Fruit fly (Drosophila melanogaster) whole organism, embryonic: ENCODE measurements around the gene CG13917.

Experiments used
- B-H1 ChIP-seq: fragments of 200-800 bp; sonication (Bioruptor generic); IDR thresholded peaks from 3 replicates; pipeline ENCODE4 v1.3.6; 2022; ENCODE audit warnings: missing biosample characterization, missing genetic modification characterization
- CG10209 ChIP-seq: fragments of 200-800 bp; sonication (Bioruptor generic); optimal IDR thresholded peaks from 3 replicates; lab custom pipeline; 2017; ENCODE audit warnings: missing biosample characterization, mild to moderate bottlenecking, missing genetic modification characterization, missing genetic modification reagents
- CG10565 ChIP-seq: fragments of 200-800 bp; sonication (Bioruptor generic); optimal IDR thresholded peaks from 3 replicates; lab custom pipeline; 2016; ENCODE audit warnings: missing biosample characterization, mild to moderate bottlenecking, missing genetic modification characterization
- CG11560 ChIP-seq: fragments of 200-800 bp; sonication (Bioruptor generic); IDR thresholded peaks from 3 replicates; pipeline ENCODE4 v1.3.6; 2022; ENCODE audit warnings: missing biosample characterization, missing genetic modification characterization
- CG12104 ChIP-seq: fragments of 200-800 bp; sonication (Bioruptor generic); optimal IDR thresholded peaks from 3 replicates; lab custom pipeline; 2016; ENCODE audit warnings: missing biosample characterization, missing genetic modification characterization
- CG12219 ChIP-seq: fragments of 200-800 bp; sonication (Bioruptor generic); optimal IDR thresholded peaks from 3 replicates; lab custom pipeline; 2018; ENCODE audit warnings: missing biosample characterization, mild to moderate bottlenecking, missing genetic modification characterization
- CG13296 ChIP-seq: fragments of 200-800 bp; sonication (Bioruptor generic); optimal IDR thresholded peaks from 3 replicates; lab custom pipeline; 2018; ENCODE audit warnings: missing biosample characterization, mild to moderate bottlenecking, missing genetic modification characterization
- CG14710 ChIP-seq: fragments of 200-800 bp; sonication (Bioruptor generic); optimal IDR thresholded peaks from 3 replicates; lab custom pipeline; 2019; ENCODE audit warnings: missing biosample characterization, mild to moderate bottlenecking, missing genetic modification characterization, moderate library complexity
- CG15696 ChIP-seq: fragments of 200-800 bp; sonication (Bioruptor generic); optimal IDR thresholded peaks from 2 replicates; lab custom pipeline; 2019; ENCODE audit warnings: missing biosample characterization, mild to moderate bottlenecking, missing genetic modification characterization, moderate library complexity
- CG16815 ChIP-seq: fragments of 200-800 bp; sonication (Bioruptor generic); optimal IDR thresholded peaks from 3 replicates; lab custom pipeline; 2017; ENCODE audit warnings: missing biosample characterization, mild to moderate bottlenecking, missing genetic modification characterization
- CG2120 ChIP-seq: fragments of 200-800 bp; sonication (Bioruptor generic); optimal IDR thresholded peaks from 3 replicates; lab custom pipeline; 2016; ENCODE audit warnings: missing biosample characterization, missing genetic modification characterization
- CG31365 ChIP-seq: fragments of 200-800 bp; sonication (Bioruptor generic); optimal IDR thresholded peaks from 2 replicates; lab custom pipeline; 2018; ENCODE audit warnings: missing biosample characterization, mild to moderate bottlenecking, missing genetic modification characterization
- CG3407 ChIP-seq: fragments of 200-800 bp; sonication (Bioruptor generic); optimal IDR thresholded peaks from 2 replicates; lab custom pipeline; 2018; ENCODE audit warnings: missing biosample characterization, mild to moderate bottlenecking, missing genetic modification characterization
- CG4424 ChIP-seq: fragments of 200-800 bp; sonication (Bioruptor generic); optimal IDR thresholded peaks from 3 replicates; lab custom pipeline; 2016; ENCODE audit warnings: missing biosample characterization, missing genetic modification characterization
- CG7556 ChIP-seq: fragments of 200-800 bp; sonication (Bioruptor generic); optimal IDR thresholded peaks from 2 replicates; lab custom pipeline; 2017; ENCODE audit warnings: missing biosample characterization, mild to moderate bottlenecking, missing genetic modification characterization
- CG8089 ChIP-seq: fragments of 200-800 bp; sonication (Bioruptor generic); optimal IDR thresholded peaks from 3 replicates; lab custom pipeline; 2016; ENCODE audit warnings: missing biosample characterization, missing genetic modification characterization
- CG8388 ChIP-seq: fragments of 200-800 bp; sonication (Bioruptor generic); optimal IDR thresholded peaks from 2 replicates; lab custom pipeline; 2019; ENCODE audit warnings: missing biosample characterization, mild to moderate bottlenecking, missing genetic modification characterization, moderate library complexity
- CG9215 ChIP-seq: fragments of 200-800 bp; sonication (Bioruptor generic); IDR thresholded peaks from 2 replicates; pipeline ENCODE4 v1.3.6; 2022; ENCODE audit warnings: missing biosample characterization, missing genetic modification characterization
- CG9876 ChIP-seq: fragments of 200-800 bp; sonication (Bioruptor generic); optimal IDR thresholded peaks from 2 replicates; lab custom pipeline; 2016; ENCODE audit warnings: missing biosample characterization, missing genetic modification characterization
- CoRest ChIP-seq: fragments of 200-800 bp; sonication (Bioruptor generic); optimal IDR thresholded peaks from 3 replicates; lab custom pipeline; 2018; ENCODE audit warnings: missing biosample characterization, mild to moderate bottlenecking, missing genetic modification characterization, moderate library complexity
- Dip3 ChIP-seq: fragments of 200-800 bp; sonication (Bioruptor generic); optimal IDR thresholded peaks from 3 replicates; lab custom pipeline; 2016; ENCODE audit warnings: missing biosample characterization, missing genetic modification characterization
- Gsc ChIP-seq: fragments of 200-800 bp; sonication (Bioruptor generic); IDR thresholded peaks from 2 replicates; pipeline ENCODE4 v1.3.6; 2022; ENCODE audit warnings: missing biosample characterization, missing genetic modification characterization
- Lpt ChIP-seq: fragments of >200 bp; optimal IDR thresholded peaks from 2 replicates; lab custom pipeline; 2018; ENCODE audit warnings: missing biosample characterization, missing genetic modification characterization
- NC2β ChIP-seq: fragments of 200-800 bp; sonication (Bioruptor generic); optimal IDR thresholded peaks from 2 replicates; lab custom pipeline; 2016; ENCODE audit warnings: missing biosample characterization, missing genetic modification characterization
- NK7.1 ChIP-seq: fragments of 200-800 bp; sonication (Bioruptor generic); optimal IDR thresholded peaks from 3 replicates; lab custom pipeline; 2016; ENCODE audit warnings: missing biosample characterization, missing genetic modification characterization
- Rfx ChIP-seq: fragments of 200-800 bp; sonication (Bioruptor generic); IDR thresholded peaks from 2 replicates; pipeline ENCODE4 v1.3.6; 2022; ENCODE audit warnings: missing biosample characterization, missing genetic modification characterization
- Sox100B ChIP-seq: fragments of 200-800 bp; sonication (Bioruptor generic); optimal IDR thresholded peaks from 3 replicates; lab custom pipeline; 2018; ENCODE audit warnings: missing biosample characterization, mild to moderate bottlenecking, missing genetic modification characterization
- TFAM ChIP-seq: fragments of 200-800 bp; sonication (Bioruptor generic); optimal IDR thresholded peaks from 2 replicates; lab custom pipeline; 2017; ENCODE audit warnings: missing biosample characterization, missing genetic modification characterization, inconsistent platforms
- Trl ChIP-seq, 3 experiments: fragments of >200 bp in 2 of 3; fragments of 200-800 bp in 1 of 3; sonication (Bioruptor generic) in 1 of 3; optimal IDR thresholded peaks; 2 replicates in 1 of 3; 3 replicates in 2 of 3; lab custom pipeline; 2016 to 2017; ENCODE audit warnings: missing biosample characterization in 1 of 3, missing genetic modification characterization in 1 of 3
- cas ChIP-seq: fragments of 200-800 bp; sonication (Bioruptor generic); IDR thresholded peaks from 2 replicates; pipeline ENCODE4 v1.3.6; 2022; ENCODE audit warnings: missing biosample characterization, missing genetic modification characterization
- crol ChIP-seq: fragments of 200-800 bp; sonication (Bioruptor generic); IDR thresholded peaks from 2 replicates; pipeline ENCODE4 v1.3.6; 2022; ENCODE audit warnings: missing biosample characterization, missing genetic modification characterization
- fd96Cb ChIP-seq: fragments of 200-800 bp; sonication (Bioruptor generic); optimal IDR thresholded peaks from 2 replicates; lab custom pipeline; 2018; ENCODE audit warnings: missing biosample characterization, mild to moderate bottlenecking, missing genetic modification characterization, moderate library complexity
- ftz-f1 ChIP-seq: fragments of 200-800 bp; sonication (Bioruptor generic); optimal IDR thresholded peaks from 2 replicates; lab custom pipeline; 2016; ENCODE audit warnings: missing biosample characterization, missing genetic modification characterization
- grau ChIP-seq: fragments of 200-800 bp; optimal IDR thresholded peaks from 3 replicates; lab custom pipeline; 2019; ENCODE audit warnings: missing biosample characterization, mild to moderate bottlenecking, missing genetic modification characterization, moderate library complexity
- gsb ChIP-seq: fragments of 200-800 bp; sonication (Bioruptor generic); IDR thresholded peaks from 2 replicates; pipeline ENCODE4 v1.3.6; 2022; ENCODE audit warnings: missing biosample characterization, missing genetic modification characterization
- gsb-n ChIP-seq: fragments of 200-800 bp; sonication (Bioruptor generic); optimal IDR thresholded peaks from 3 replicates; lab custom pipeline; 2018; ENCODE audit warnings: missing biosample characterization, mild to moderate bottlenecking, missing genetic modification characterization
- hkb ChIP-seq, 2 experiments: fragments of 200-800 bp in 1 of 2; fragments of >200 bp in 1 of 2; sonication (Bioruptor generic) in 1 of 2; IDR thresholded peaks in 1 of 2; optimal IDR thresholded peaks in 1 of 2; 2 replicates each; pipeline versions ENCODE4 v1.3.6 to Lab custom; 2017 to 2022; ENCODE audit warnings: missing biosample characterization in 1 of 2, missing genetic modification characterization in 1 of 2
- jing ChIP-seq: fragments of 200-800 bp; sonication (Bioruptor generic); optimal IDR thresholded peaks from 2 replicates; lab custom pipeline; 2018; ENCODE audit warnings: missing biosample characterization, mild to moderate bottlenecking, missing genetic modification characterization
- lab ChIP-seq: fragments of 200-800 bp; sonication (Bioruptor generic); optimal IDR thresholded peaks from 3 replicates; lab custom pipeline; 2017; ENCODE audit warnings: missing biosample characterization, missing genetic modification characterization, mild to moderate bottlenecking, moderate library complexity, missing genetic modification reagents
- lilli ChIP-seq: fragments of 200-800 bp; sonication (Bioruptor generic); optimal IDR thresholded peaks from 3 replicates; lab custom pipeline; 2016; ENCODE audit warnings: missing biosample characterization, missing genetic modification characterization
- maf-S ChIP-seq: fragments of 200-800 bp; sonication (Bioruptor generic); optimal IDR thresholded peaks from 2 replicates; lab custom pipeline; 2016; ENCODE audit warnings: missing biosample characterization, missing genetic modification characterization
- mam ChIP-seq: fragments of 200-800 bp; sonication (Bioruptor generic); optimal IDR thresholded peaks from 3 replicates; lab custom pipeline; 2016; ENCODE audit warnings: missing biosample characterization, missing genetic modification characterization
- org-1 ChIP-seq: fragments of 200-800 bp; sonication (Bioruptor generic); optimal IDR thresholded peaks from 2 replicates; lab custom pipeline; 2017; ENCODE audit warnings: missing biosample characterization, missing genetic modification characterization
- pfk ChIP-seq: fragments of 200-800 bp; sonication (Bioruptor generic); optimal IDR thresholded peaks from 2 replicates; lab custom pipeline; 2018; ENCODE audit warnings: missing biosample characterization, mild to moderate bottlenecking, missing genetic modification characterization, moderate library complexity
- prd ChIP-seq, 3 experiments: fragments of >200 bp in 2 of 3; fragments of 200-800 bp in 1 of 3; sonication (Bioruptor generic) in 1 of 3; optimal IDR thresholded peaks in 2 of 3; IDR thresholded peaks in 1 of 3; 2 replicates in 2 of 3; 3 replicates in 1 of 3; pipeline versions ENCODE4 v1.3.6 to Lab custom; 2017 to 2022; ENCODE audit warnings: missing biosample characterization in 1 of 3, missing genetic modification characterization in 1 of 3
- sens ChIP-seq: fragments of 200-800 bp; sonication (Bioruptor generic); peaks from one replicate; lab custom pipeline; 2016; ENCODE audit warnings: missing biosample characterization, missing genetic modification characterization
- tap ChIP-seq: fragments of 200-800 bp; optimal IDR thresholded peaks from 3 replicates; lab custom pipeline; 2019; ENCODE audit warnings: missing biosample characterization, mild to moderate bottlenecking, missing genetic modification characterization, moderate library complexity
- usp ChIP-seq: fragments of >200 bp; optimal IDR thresholded peaks from 2 replicates; lab custom pipeline; 2017; ENCODE audit warnings: missing biosample characterization, missing genetic modification characterization
- vfl ChIP-seq: fragments of 200-800 bp; sonication (Bioruptor generic); optimal IDR thresholded peaks from 2 replicates; lab custom pipeline; 2016; ENCODE audit warnings: missing biosample characterization, missing genetic modification characterization
- wor ChIP-seq: fragments of 200-800 bp; sonication (Bioruptor generic); IDR thresholded peaks from 2 replicates; pipeline ENCODE4 v1.3.6; 2022; ENCODE audit warnings: missing biosample characterization, missing genetic modification characterization
- zfh1 ChIP-seq: fragments of 200-800 bp; sonication (Bioruptor generic); IDR thresholded peaks from 3 replicates; pipeline ENCODE4 v1.3.6; 2022; ENCODE audit warnings: missing biosample characterization, missing genetic modification characterization

The CG13917 gene

DNA sequence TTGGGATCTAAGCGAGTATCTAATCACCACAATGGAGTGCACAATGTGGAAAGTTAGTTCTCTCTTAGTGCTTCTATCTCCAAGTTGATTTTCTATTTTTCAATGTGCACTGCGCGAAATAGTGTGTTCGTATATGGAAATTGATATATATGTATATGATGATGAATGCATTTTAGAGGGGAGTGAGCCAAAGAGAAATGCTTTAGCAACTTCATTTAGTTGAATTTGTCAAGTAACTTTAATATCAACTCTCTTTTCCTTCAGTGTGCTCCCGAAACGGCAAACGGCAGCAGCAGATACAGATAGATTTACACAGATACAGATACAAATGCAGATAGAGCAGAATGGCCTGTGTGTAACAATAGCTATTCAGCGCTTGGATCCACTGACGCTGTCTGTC, 7.5 kb downstream of the CG13917 start (continued):
- peak; percentile 60 for TF ChIP-seq CoRest (tag; lab: Kevin White, UChicago)
- TF ChIP-seq TFAM (GFP tag; lab: Kevin White, UChicago), result no peak
- TF ChIP-seq mam (GFP tag; lab: Kevin White, UChicago), result no peak
- TF ChIP-seq lab, result no peak
- TF ChIP-seq CG31365, result no peak
- TF ChIP-seq gsb, result no peak
- TF ChIP-seq sens, result peak; percentile 93
- TF ChIP-seq tap (tag; lab: Kevin White, UChicago), result peak; percentile 50
- TF ChIP-seq crol (GFP tag; lab: Robert Waterston, UW), result peak; percentile 19; the same call in 1 of the 2 replicates
- TF ChIP-seq Dip3 (GFP tag; lab: Kevin White, UChicago), result peak; percentile 25
- TF ChIP-seq lilli (GFP tag; lab: Kevin White, UChicago), result peak; percentile 55
- TF ChIP-seq CG12219 (GFP tag; lab: Kevin White, UChicago), result peak; percentile 64
- TF ChIP-seq vfl, result no peak
- peak; percentile 3 for TF ChIP-seq maf-S (GFP tag; lab: Kevin White, UChicago)
- TF ChIP-seq cas, result no peak
- TF ChIP-seq Gsc (GFP tag; lab: Robert Waterston, UW), result no peak
- TF ChIP-seq CG7556 (GFP tag; lab: Kevin White, UChicago), result peak; percentile 33
- TF ChIP-seq Lpt (GFP tag; lab: Kevin White, UChicago), result no peak
- TF ChIP-seq CG15696 (tag; lab: Kevin White, UChicago), result no peak
- TF ChIP-seq CG9215 (GFP tag; lab: Robert Waterston, UW), result no peak
- peak; percentile 45 for TF ChIP-seq org-1 (GFP tag; lab: Kevin White, UChicago)
- TF ChIP-seq gsb-n, result peak; percentile 46
- peak; percentile 64 for TF ChIP-seq NC2β
- TF ChIP-seq grau (tag; lab: Kevin White, UChicago), result peak; percentile 66
- TF ChIP-seq CG11560, result no peak
- TF ChIP-seq CG13296 (GFP tag; lab: Kevin White, UChicago), result no peak
- no peak for TF ChIP-seq CG14710
- peak; percentile 19 for TF ChIP-seq CG9876 (GFP tag; lab: Kevin White, UChicago)
- TF ChIP-seq zfh1, result peak; percentile 82; the same call in 2 of the 3 replicates
- no peak for TF ChIP-seq Sox100B (GFP tag; lab: Kevin White, UChicago)
- TF ChIP-seq CG12104 (GFP tag; lab: Kevin White, UChicago), result no peak
- peak; percentile 58 for TF ChIP-seq CG4424
- no peak for TF ChIP-seq pfk (GFP tag; lab: Kevin White, UChicago)
- TF ChIP-seq hkb (optimal IDR thresholded peaks at IDR 0.05; lab: Kevin White, UChicago), result no peak
- TF ChIP-seq hkb (GFP tag; IDR thresholded peaks at IDR 0.05; lab: Robert Waterston, UW), result no peak
- TF ChIP-seq CG2120 (GFP tag; lab: Kevin White, UChicago), result peak; percentile 56
- peak; percentile 63 for TF ChIP-seq jing (GFP tag; lab: Kevin White, UChicago)
- no peak for TF ChIP-seq CG3407 (GFP tag; lab: Kevin White, UChicago)
- peak; percentile 47 for TF ChIP-seq CG16815 (GFP tag; lab: Kevin White, UChicago)
- TF ChIP-seq Trl (optimal IDR thresholded peaks at IDR 0.05; lab: Kevin White, UChicago), result no peak
- no peak for TF ChIP-seq Trl (GFP tag; optimal IDR thresholded peaks at IDR 0.05; lab: Kevin White, UChicago)
- peak; percentile 36; the same call in 2 of the 3 replicates for TF ChIP-seq B-H1 (GFP tag; lab: Robert Waterston, UW)
- TF ChIP-seq usp, result no peak
- peak; percentile 69 for TF ChIP-seq CG10209 (GFP tag; lab: Kevin White, UChicago)
- no peak for TF ChIP-seq fd96Cb (tag; lab: Kevin White, UChicago)
- TF ChIP-seq ftz-f1 (GFP tag; lab: Kevin White, UChicago), result no peak
- TF ChIP-seq NK7.1 (GFP tag; lab: Kevin White, UChicago), result peak; percentile 14
- TF ChIP-seq prd (optimal IDR thresholded peaks at IDR 0.05; lab: Kevin White, UChicago), result no peak
- TF ChIP-seq prd (GFP tag; IDR thresholded peaks at IDR 0.05; lab: Robert Waterston, UW), result peak; percentile 86
- TF ChIP-seq wor, result no peak; the same call in 1 of the 2 replicates
- TF ChIP-seq CG10565 (GFP tag; lab: Kevin White, UChicago), result no peak
- peak; percentile 66 for TF ChIP-seq Rfx (GFP tag; lab: Robert Waterston, UW)
- peak; percentile 62 for TF ChIP-seq CG8388 (GFP tag; lab: Kevin White, UChicago)
- peak; percentile 38 for TF ChIP-seq CG8089
